Fruit fly (Drosophila melanogaster): ENCODE results near the gene CG7606.

The CG7606 gene

dm6 chr3R:17550827-17551468 is 45.4 kb upstream of the CG7606 start (continued):
- TF ChIP-seq CG2202 (tag; optimal IDR thresholded peaks at IDR 0.05) = peak; percentile 34
- TF ChIP-seq gt (GFP tag; IDR thresholded peaks at IDR 0.05) = no peak
- TF ChIP-seq CG14667 (GFP tag; IDR thresholded peaks at IDR 0.05) = 0 out of 2 replicates have a peak, but pooled peaks have one; percentile 26
- no peak for TF ChIP-seq CG7357 (GFP tag; IDR thresholded peaks at IDR 0.05)
- peak; percentile 51 for TF ChIP-seq CG16815 (GFP tag; optimal IDR thresholded peaks at IDR 0.05)
- TF ChIP-seq cas (GFP tag; IDR thresholded peaks at IDR 0.05) = no peak
- TF ChIP-seq pb (GFP tag; optimal IDR thresholded peaks at IDR 0.05) = no peak
- no peak for TF ChIP-seq ase (GFP tag; IDR thresholded peaks at IDR 0.05)
- peak; percentile 8 for TF ChIP-seq en (GFP tag; optimal IDR thresholded peaks at IDR 0.05)
- TF ChIP-seq CG12942 (GFP tag; optimal IDR thresholded peaks at IDR 0.05) = no peak
- TF ChIP-seq twi (tag; optimal IDR thresholded peaks at IDR 0.05) = peak; percentile 39
- TF ChIP-seq CG1602 (GFP tag; optimal IDR thresholded peaks at IDR 0.05) = peak; percentile 50
- TF ChIP-seq fd102C (GFP tag; optimal IDR thresholded peaks at IDR 0.05) = peak; percentile 62
- TF ChIP-seq Adf1 (GFP tag; IDR thresholded peaks at IDR 0.05) = no peak
- TF ChIP-seq ato (GFP tag; IDR thresholded peaks at IDR 0.05; ENCODE audit: partially characterized antibody) = no peak
- peak in 1 of 2 experiments; percentile 3 for TF ChIP-seq Pdp1 (GFP tag; optimal IDR thresholded peaks at IDR 0.05)
- TF ChIP-seq Atf6 (GFP tag; IDR thresholded peaks at IDR 0.05) = no peak
- no peak for TF ChIP-seq Awh (GFP tag; IDR thresholded peaks at IDR 0.05)
- no peak for TF ChIP-seq CG7928 (GFP tag; optimal IDR thresholded peaks at IDR 0.05)
- TF ChIP-seq CG8944 (GFP tag; optimal IDR thresholded peaks at IDR 0.05) = peak; percentile 1
- peak; percentile 55 for TF ChIP-seq Chrac-16 (GFP tag; optimal IDR thresholded peaks at IDR 0.05)
- TF ChIP-seq CG9817 (tag; optimal IDR thresholded peaks at IDR 0.05) = peak; percentile 14
- TF ChIP-seq Atf3 (GFP tag; optimal IDR thresholded peaks at IDR 0.05) = peak; percentile 15
- no peak for TF ChIP-seq CG7963 (GFP tag; IDR thresholded peaks at IDR 0.05; ENCODE audit: partially characterized antibody)
- peak; percentile 74 for TF ChIP-seq row (GFP tag; IDR thresholded peaks at IDR 0.05)
- TF ChIP-seq CoRest (tag; optimal IDR thresholded peaks at IDR 0.05) = peak; percentile 58
- TF ChIP-seq B-H2 (GFP tag; optimal IDR thresholded peaks at IDR 0.05) = no peak
- peak; percentile 76 for TF ChIP-seq gem (tag; optimal IDR thresholded peaks at IDR 0.05)
- TF ChIP-seq sqz (GFP tag; optimal IDR thresholded peaks at IDR 0.05) = no peak
- TF ChIP-seq CG18599 (GFP tag; optimal IDR thresholded peaks at IDR 0.05) = peak; percentile 53
- TF ChIP-seq ftz-f1 (GFP tag; optimal IDR thresholded peaks at IDR 0.05) = no peak
- no peak for TF ChIP-seq HmgD (GFP tag; optimal IDR thresholded peaks at IDR 0.05)
- peak; percentile 30 for TF ChIP-seq tap (tag; optimal IDR thresholded peaks at IDR 0.05)
- no peak for TF ChIP-seq dati (GFP tag; IDR thresholded peaks at IDR 0.05)
- TF ChIP-seq danr (GFP tag; IDR thresholded peaks at IDR 0.05) = no peak
- TF ChIP-seq CG7786 (GFP tag; optimal IDR thresholded peaks at IDR 0.05) = no peak
- peak; percentile 44 for TF ChIP-seq Hsf (GFP tag; optimal IDR thresholded peaks at IDR 0.05)
- TF ChIP-seq Elba2 (GFP tag; optimal IDR thresholded peaks at IDR 0.05) = no peak
- no peak for TF ChIP-seq BEAF-32 (GFP tag; optimal IDR thresholded peaks at IDR 0.05)
- TF ChIP-seq exex (tag; optimal IDR thresholded peaks at IDR 0.05) = no peak
- no peak for TF ChIP-seq CG9215 (GFP tag; IDR thresholded peaks at IDR 0.05)
- TF ChIP-seq CG12744 (GFP tag; optimal IDR thresholded peaks at IDR 0.05) = peak; percentile 15
- TF ChIP-seq HLH4C (GFP tag; IDR thresholded peaks at IDR 0.05; ENCODE audit: partially characterized antibody) = no peak
- no peak for TF ChIP-seq Nf-YC (tag; optimal IDR thresholded peaks at IDR 0.05)
- TF ChIP-seq Dip2 (GFP tag; IDR thresholded peaks at IDR 0.05) = no peak
- TF ChIP-seq CG3407 (GFP tag; optimal IDR thresholded peaks at IDR 0.05) = no peak
- peak; percentile 67 for TF ChIP-seq dmrt99B (tag; optimal IDR thresholded peaks at IDR 0.05)
- TF ChIP-seq tin (GFP tag; optimal IDR thresholded peaks at IDR 0.05) = peak; percentile 52
- peak; percentile 2 for TF ChIP-seq salm (tag; optimal IDR thresholded peaks at IDR 0.05)
- no peak for TF ChIP-seq CG11695 (GFP tag; IDR thresholded peaks at IDR 0.05)
- no peak for TF ChIP-seq grn (GFP tag; optimal IDR thresholded peaks at IDR 0.05)
